Fruit fly (Drosophila melanogaster) whole organism, prepupa: ENCODE measurements around the gene tai.

ENCODE experiments used
- Blimp-1 ChIP-seq: fragments of 200-800 bp; sonication (Bioruptor generic); optimal IDR thresholded peaks from 3 replicates; lab custom pipeline; 2017; ENCODE audit warnings: missing biosample characterization, missing genetic modification characterization, mild to moderate bottlenecking, moderate library complexity, missing genetic modification reagents
- CG10669 ChIP-seq: fragments of 200-800 bp; sonication (Bioruptor generic); optimal IDR thresholded peaks from 3 replicates; lab custom pipeline; 2018; ENCODE audit warnings: missing biosample characterization, mild to moderate bottlenecking, missing genetic modification characterization, moderate library complexity
- CG11762 ChIP-seq: fragments of 200-800 bp; sonication (Bioruptor generic); optimal IDR thresholded peaks from 3 replicates; lab custom pipeline; 2016; ENCODE audit warnings: missing biosample characterization, missing genetic modification characterization; ENCODE audit not compliant: insufficient read depth
- CG15336 ChIP-seq: fragments of 200-800 bp; sonication (Bioruptor generic); IDR thresholded peaks from 2 replicates; pipeline ENCODE4 v1.3.6; 2022; ENCODE audit warnings: missing biosample characterization, missing genetic modification characterization
- CG1621 ChIP-seq: fragments of 200-800 bp; sonication (Bioruptor generic); optimal IDR thresholded peaks from 3 replicates; lab custom pipeline; 2018; ENCODE audit warnings: missing biosample characterization, mild to moderate bottlenecking, missing genetic modification characterization
- CG16779 ChIP-seq: fragments of 200-800 bp; sonication (Bioruptor generic); optimal IDR thresholded peaks from 3 replicates; lab custom pipeline; 2017; ENCODE audit warnings: missing biosample characterization, mild to moderate bottlenecking, missing genetic modification characterization
- CG3032 ChIP-seq: fragments of 200-800 bp; optimal IDR thresholded peaks from 2 replicates; lab custom pipeline; 2019; ENCODE audit warnings: missing biosample characterization, mild to moderate bottlenecking, missing genetic modification characterization, moderate library complexity
- CG31627 ChIP-seq: fragments of 200-800 bp; sonication (Bioruptor generic); optimal IDR thresholded peaks from 3 replicates; lab custom pipeline; 2016; ENCODE audit warnings: missing biosample characterization, missing genetic modification characterization
- CG32006 ChIP-seq: fragments of 200-800 bp; sonication (Bioruptor generic); optimal IDR thresholded peaks from 3 replicates; lab custom pipeline; 2017; ENCODE audit warnings: missing biosample characterization, mild to moderate bottlenecking, missing genetic modification characterization
- CG4318 ChIP-seq: fragments of 200-800 bp; sonication (Bioruptor generic); optimal IDR thresholded peaks from 3 replicates; lab custom pipeline; 2017; ENCODE audit warnings: missing biosample characterization, mild to moderate bottlenecking, missing genetic modification characterization
- CG6163 ChIP-seq: fragments of 200-800 bp; sonication (Bioruptor generic); IDR thresholded peaks from 3 replicates; pipeline ENCODE4 v1.3.6; 2022; ENCODE audit warnings: missing biosample characterization, missing genetic modification characterization
- CG6276 ChIP-seq: fragments of 200-800 bp; sonication (Bioruptor generic); optimal IDR thresholded peaks from 2 replicates; lab custom pipeline; 2017; ENCODE audit warnings: missing biosample characterization, mild to moderate bottlenecking, missing genetic modification characterization
- CG6808 ChIP-seq: fragments of 200-800 bp; sonication (Bioruptor generic); optimal IDR thresholded peaks from 3 replicates; lab custom pipeline; 2017; ENCODE audit warnings: missing biosample characterization, missing genetic modification characterization, mild to moderate bottlenecking, moderate library complexity, missing genetic modification reagents
- CG6854 ChIP-seq: fragments of 200-800 bp; sonication (Bioruptor generic); optimal IDR thresholded peaks from 2 replicates; lab custom pipeline; 2017; ENCODE audit warnings: missing biosample characterization, mild to moderate bottlenecking, missing genetic modification characterization
- CG8119 ChIP-seq: fragments of 200-800 bp; sonication (Bioruptor generic); IDR thresholded peaks from 3 replicates; pipeline ENCODE4 v1.3.6; 2022; ENCODE audit warnings: missing biosample characterization, missing genetic modification characterization
- CG9139 ChIP-seq: fragments of 200-800 bp; sonication (Bioruptor generic); optimal IDR thresholded peaks from 3 replicates; lab custom pipeline; 2017; ENCODE audit warnings: missing biosample characterization, mild to moderate bottlenecking, missing genetic modification characterization
- Eip78C ChIP-seq: fragments of 200-800 bp; sonication (Bioruptor generic); peaks from one replicate; lab custom pipeline; 2016; ENCODE audit warnings: missing biosample characterization, missing genetic modification characterization
- Eip93F ChIP-seq: fragments of 200-800 bp; sonication (Bioruptor generic); optimal IDR thresholded peaks from 2 replicates; lab custom pipeline; 2016; ENCODE audit warnings: missing biosample characterization, mild to moderate bottlenecking, missing genetic modification characterization
- Ets21C ChIP-seq: fragments of 200-800 bp; sonication (Bioruptor generic); optimal IDR thresholded peaks from 3 replicates; lab custom pipeline; 2016; ENCODE audit warnings: missing biosample characterization, missing genetic modification characterization
- Ets96B ChIP-seq: fragments of 200-800 bp; optimal IDR thresholded peaks from 2 replicates; lab custom pipeline; 2019; ENCODE audit warnings: missing biosample characterization, mild to moderate bottlenecking, missing genetic modification characterization, moderate library complexity
- Gug ChIP-seq: fragments of 200-800 bp; sonication (Bioruptor generic); IDR thresholded peaks from 2 replicates; pipeline ENCODE4 v1.3.6; 2022; ENCODE audit warnings: missing biosample characterization, missing genetic modification characterization
- Hr4 ChIP-seq: fragments of 200-800 bp; sonication (Bioruptor generic); optimal IDR thresholded peaks from 3 replicates; lab custom pipeline; 2016; ENCODE audit warnings: missing biosample characterization, missing genetic modification characterization
- Lpt ChIP-seq: fragments of 200-800 bp; sonication (Bioruptor generic); optimal IDR thresholded peaks from 3 replicates; lab custom pipeline; 2016; ENCODE audit warnings: missing biosample characterization, missing genetic modification characterization
- Met ChIP-seq: fragments of 200-800 bp; sonication (Bioruptor generic); optimal IDR thresholded peaks from 3 replicates; lab custom pipeline; 2016; ENCODE audit warnings: missing biosample characterization, missing genetic modification characterization
- OdsH ChIP-seq: fragments of 200-800 bp; sonication (Bioruptor generic); optimal IDR thresholded peaks from 3 replicates; lab custom pipeline; 2016; ENCODE audit warnings: missing biosample characterization, missing genetic modification characterization
- Smox ChIP-seq: fragments of 200-800 bp; sonication (Bioruptor generic); optimal IDR thresholded peaks from 3 replicates; lab custom pipeline; 2016; ENCODE audit warnings: missing biosample characterization, missing genetic modification characterization
- Sox102F ChIP-seq: fragments of 200-800 bp; sonication (Bioruptor generic); optimal IDR thresholded peaks from 2 replicates; lab custom pipeline; 2016; ENCODE audit warnings: missing biosample characterization, mild to moderate bottlenecking, missing genetic modification characterization
- Sox14 ChIP-seq: fragments of 200-800 bp; sonication (Bioruptor generic); optimal IDR thresholded peaks from 3 replicates; lab custom pipeline; 2016; ENCODE audit warnings: missing biosample characterization, missing genetic modification characterization
- Sox15 ChIP-seq: fragments of 200-800 bp; sonication (Bioruptor generic); optimal IDR thresholded peaks from 3 replicates; lab custom pipeline; 2016; ENCODE audit warnings: missing biosample characterization, missing genetic modification characterization
- achi ChIP-seq: fragments of 200-800 bp; sonication (Bioruptor generic); optimal IDR thresholded peaks from 3 replicates; lab custom pipeline; 2016; ENCODE audit warnings: missing biosample characterization, missing genetic modification characterization
- dac ChIP-seq: fragments of 200-800 bp; sonication (Bioruptor generic); optimal IDR thresholded peaks from 2 replicates; lab custom pipeline; 2017; ENCODE audit warnings: missing biosample characterization, mild to moderate bottlenecking, missing genetic modification characterization
- dsx ChIP-seq: fragments of 200-800 bp; optimal IDR thresholded peaks from 3 replicates; lab custom pipeline; 2019; ENCODE audit warnings: missing biosample characterization, mild to moderate bottlenecking, missing genetic modification characterization, moderate library complexity; ENCODE audit not compliant: poor library complexity, severe bottlenecking
- eg ChIP-seq: fragments of 200-800 bp; sonication (Bioruptor generic); IDR thresholded peaks from 3 replicates; pipeline ENCODE4 v1.3.6; 2022; ENCODE audit warnings: missing biosample characterization, missing genetic modification characterization
- fd85E ChIP-seq: fragments of 200-800 bp; sonication (Bioruptor generic); optimal IDR thresholded peaks from 3 replicates; lab custom pipeline; 2016; ENCODE audit warnings: missing biosample characterization, missing genetic modification characterization
- fkh ChIP-seq: fragments of 200-800 bp; sonication (Bioruptor generic); optimal IDR thresholded peaks from 3 replicates; lab custom pipeline; 2017; ENCODE audit warnings: missing biosample characterization, mild to moderate bottlenecking, missing genetic modification characterization, moderate library complexity
- lz ChIP-seq: fragments of 200-800 bp; sonication (Bioruptor generic); optimal IDR thresholded peaks from 3 replicates; lab custom pipeline; 2016; ENCODE audit warnings: missing biosample characterization, missing genetic modification characterization
- pdm3 ChIP-seq: fragments of 200-800 bp; sonication (Bioruptor generic); optimal IDR thresholded peaks from 3 replicates; lab custom pipeline; 2016; ENCODE audit warnings: missing biosample characterization, missing genetic modification characterization
- salr ChIP-seq, 2 experiments: fragments of 200-800 bp; sonication (Bioruptor generic); optimal IDR thresholded peaks; 3 replicates each; lab custom pipeline; 2016 to 2018; ENCODE audit warnings: missing biosample characterization in 2 of 2, missing genetic modification characterization in 2 of 2, mild to moderate bottlenecking in 1 of 2
- spab ChIP-seq: fragments of 200-800 bp; sonication (Bioruptor generic); optimal IDR thresholded peaks from 2 replicates; lab custom pipeline; 2017; ENCODE audit warnings: missing biosample characterization, mild to moderate bottlenecking, missing genetic modification characterization, missing genetic modification reagents
- ss ChIP-seq, 2 experiments: fragments of 200-800 bp; sonication (Bioruptor generic); optimal IDR thresholded peaks; 2 replicates in 1 of 2; 3 replicates in 1 of 2; lab custom pipeline; 2017 to 2018; ENCODE audit warnings: mild to moderate bottlenecking in 2 of 2, missing biosample characterization in 2 of 2, missing genetic modification characterization in 2 of 2, moderate library complexity in 1 of 2
- svp ChIP-seq: fragments of 200-800 bp; sonication (Bioruptor generic); peaks from one replicate; lab custom pipeline; 2016; ENCODE audit warnings: missing biosample characterization, missing genetic modification characterization
- vri ChIP-seq: fragments of 200-800 bp; sonication (Bioruptor generic); optimal IDR thresholded peaks from 3 replicates; lab custom pipeline; 2016; ENCODE audit warnings: missing biosample characterization, mild to moderate bottlenecking, missing genetic modification characterization

tai gene

dm6 chr2L:9133169-9133568 lies 33.4 kb upstream of the tai start (continued):
- TF ChIP-seq CG11762 (GFP tag; lab: Kevin White, UChicago) (peak; percentile 44), pdm3 (GFP tag; lab: Kevin White, UChicago) (peak; percentile 39), dsx (GFP tag; lab: Kevin White, UChicago) (peak; percentile 70), Eip93F (GFP tag; lab: Kevin White, UChicago) (no peak), CG31627 (no peak), CG4318 (GFP tag; lab: Kevin White, UChicago) (peak; percentile 40), CG6808 (GFP tag; lab: Kevin White, UChicago) (peak; percentile 55), CG3032 (peak; percentile 73), fd85E (GFP tag; lab: Kevin White, UChicago) (no peak)

dm6 chr2L:9134209-9134608 lies 32.4 kb upstream of the tai start:
- TF ChIP-seq CG3032 (no peak), fkh (peak; percentile 56), OdsH (no peak), svp (GFP tag; lab: Kevin White, UChicago) (no peak), Lpt (no peak), lz (no peak), CG6276 (GFP tag; lab: Kevin White, UChicago) (no peak), CG6854 (GFP tag; lab: Kevin White, UChicago) (no peak), Gug (GFP tag; lab: Robert Waterston, UW) (no peak), achi (GFP tag; lab: Kevin White, UChicago) (no peak), Hr4 (GFP tag; lab: Kevin White, UChicago) (no peak), eg (no peak), vri (GFP tag; lab: Kevin White, UChicago) (peak; percentile 75), Ets96B (tag; lab: Kevin White, UChicago) (no peak), Sox102F (no peak)

- TF ChIP-seq CG11762 (GFP tag; lab: Kevin White, UChicago) = no peak
- no peak for TF ChIP-seq CG10669 (GFP tag; lab: Kevin White, UChicago)
Observed at dm6 chr2L:9134940-9135339, 31.6 kb upstream of the tai start.

- no peak for TF ChIP-seq CG15336 (GFP tag; lab: Robert Waterston, UW)
- TF ChIP-seq Sox102F = peak; percentile 31
- TF ChIP-seq CG6808 (GFP tag; lab: Kevin White, UChicago) = peak; percentile 10
- peak; percentile 13 for TF ChIP-seq Lpt
- peak; percentile 48 to 68 for TF ChIP-seq ss (GFP tag; optimal IDR thresholded peaks at IDR 0.05; lab: Kevin White, UChicago)
- no peak for TF ChIP-seq CG1621 (tag; lab: Kevin White, UChicago)
- TF ChIP-seq CG6276 (GFP tag; lab: Kevin White, UChicago) = no peak
- TF ChIP-seq CG9139 (GFP tag; lab: Kevin White, UChicago) = peak; percentile 39
- TF ChIP-seq Ets96B (tag; lab: Kevin White, UChicago) = peak; percentile 2
- TF ChIP-seq dsx (GFP tag; lab: Kevin White, UChicago) = peak; percentile 43
- peak; percentile 34 for TF ChIP-seq Blimp-1
- 0 out of 3 replicates have a peak, but pooled peaks have one; percentile 26 for TF ChIP-seq eg
Observed at dm6 chr2L:9136712-9137111, 29.9 kb upstream of the tai start.

dm6 chr2L:9140945-9141440 lies 25.6 kb upstream of the tai start:
- TF ChIP-seq OdsH = no peak
- no peak for TF ChIP-seq CG6163 (GFP tag; lab: Robert Waterston, UW)
- peak; percentile 67 for TF ChIP-seq Eip78C (GFP tag; lab: Kevin White, UChicago)
- TF ChIP-seq Sox14 (GFP tag; lab: Kevin White, UChicago) = no peak
- TF ChIP-seq CG8119 = peak; percentile 38; the same call in 1 of the 3 replicates
- TF ChIP-seq ss (GFP tag; optimal IDR thresholded peaks at IDR 0.05; lab: Kevin White, UChicago) = no peak
- no peak for TF ChIP-seq spab (GFP tag; lab: Kevin White, UChicago)
- no peak for TF ChIP-seq Smox (GFP tag; lab: Kevin White, UChicago)
- peak; percentile 51 for TF ChIP-seq dac (GFP tag; lab: Kevin White, UChicago)
- TF ChIP-seq CG4318 (GFP tag; lab: Kevin White, UChicago) = peak; percentile 65
- TF ChIP-seq CG15336 (GFP tag; lab: Robert Waterston, UW) = 0 out of 2 replicates have a peak, but pooled peaks have one; percentile 8
- TF ChIP-seq Hr4 (GFP tag; lab: Kevin White, UChicago) = peak; percentile 55
- no peak for TF ChIP-seq Ets21C (GFP tag; lab: Kevin White, UChicago)
- peak; percentile 37 for TF ChIP-seq svp (GFP tag; lab: Kevin White, UChicago)
- no peak for TF ChIP-seq CG16779
- peak; percentile 83 for TF ChIP-seq CG32006 (GFP tag; lab: Kevin White, UChicago)
- peak; percentile 28 for TF ChIP-seq CG6276 (GFP tag; lab: Kevin White, UChicago)
- TF ChIP-seq achi (GFP tag; lab: Kevin White, UChicago) = peak; percentile 1
- TF ChIP-seq Met (GFP tag; lab: Kevin White, UChicago) = no peak
- TF ChIP-seq pdm3 (GFP tag; lab: Kevin White, UChicago) = no peak
- TF ChIP-seq salr (GFP tag; optimal IDR thresholded peaks at IDR 0.05; lab: Kevin White, UChicago) = peak in 1 of 2 experiments; percentile 5
- TF ChIP-seq Sox15 = no peak
